Worm (Caenorhabditis elegans): ENCODE results near the gene str-106.

Gene str-106

DNA sequence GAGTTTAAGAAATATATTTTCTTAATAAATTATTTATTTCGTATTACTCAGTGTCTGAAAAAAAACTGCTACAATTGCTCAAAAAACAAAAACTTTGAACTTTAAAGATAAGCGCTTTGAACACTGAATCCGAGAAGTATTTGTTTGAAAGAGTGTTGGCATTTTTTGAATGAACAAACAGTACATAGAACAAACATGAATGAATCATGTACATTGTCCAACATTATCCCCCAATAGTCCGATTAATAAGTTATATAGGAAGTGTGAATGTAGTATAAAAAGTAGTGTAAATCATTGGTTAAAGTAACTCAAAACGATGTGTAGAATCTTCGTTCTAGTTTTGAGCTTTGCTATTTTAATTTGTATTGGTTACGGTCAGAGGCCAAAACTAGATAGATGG is 21.3 kb downstream of the str-106 start, which contains the start of gene F11A5.17:
Gene F11A5.17, plus strand, starts transcription at position 301 of the 400 bp plus-strand sequence.
- TF ChIP-seq nhr-10 (tag; optimal IDR thresholded peaks at IDR 0.05) (no peak), skn-1 (tag; optimal IDR thresholded peaks at IDR 0.05) (no peak), mdl-1 (tag; optimal IDR thresholded peaks at IDR 0.05) (no peak), mab-5 (tag; optimal IDR thresholded peaks at IDR 0.05) (no peak), ceh-16 (tag; optimal IDR thresholded peaks at IDR 0.05) (no peak), nhr-23 (tag; optimal IDR thresholded peaks at IDR 0.05) (no peak), lsy-2 (tag; optimal IDR thresholded peaks at IDR 0.05) (no peak), ama-1 (optimal IDR thresholded peaks at IDR 0.05) (no peak)

ce11 chrV:16202618-16203017 is 22.2 kb downstream of the str-106 start, which contains the start of gene F11A5.18:
Gene F11A5.18, plus strand, starts transcription at chrV:16202918.
- no peak for TF ChIP-seq gmeb-1 (tag; optimal IDR thresholded peaks at IDR 0.05)
- TF ChIP-seq sma-3 (GFP tag; optimal IDR thresholded peaks at IDR 0.05), result no peak
- no peak for TF ChIP-seq ZK546.5 (tag; optimal IDR thresholded peaks at IDR 0.05)
- TF ChIP-seq blmp-1 (tag; optimal IDR thresholded peaks at IDR 0.05; ENCODE audit: insufficient read depth), result no peak
- no peak for TF ChIP-seq lin-11 (tag; optimal IDR thresholded peaks at IDR 0.05)
- TF ChIP-seq ceh-16 (tag; optimal IDR thresholded peaks at IDR 0.05), result no peak
- no peak for TF ChIP-seq egl-27 (tag; optimal IDR thresholded peaks at IDR 0.05)
- no peak for TF ChIP-seq crh-2 (tag; optimal IDR thresholded peaks at IDR 0.05)
- TF ChIP-seq dmd-4 (tag; optimal IDR thresholded peaks at IDR 0.05), result no peak
- TF ChIP-seq mdl-1 (tag; optimal IDR thresholded peaks at IDR 0.05), result no peak
- TF ChIP-seq C34F6.9 (tag; optimal IDR thresholded peaks at IDR 0.05), result no peak

- TF ChIP-seq elt-1 (tag; optimal IDR thresholded peaks at IDR 0.05) (no peak), R02D3.7 (tag; optimal IDR thresholded peaks at IDR 0.05) (no peak), nhr-6 (tag; optimal IDR thresholded peaks at IDR 0.05) (no peak), blmp-1 (tag; optimal IDR thresholded peaks at IDR 0.05; ENCODE audit: insufficient read depth) (no peak), F13H6.1 (tag; optimal IDR thresholded peaks at IDR 0.05) (no peak), alr-1 (tag; optimal IDR thresholded peaks at IDR 0.05) (no peak), nhr-25 (tag; optimal IDR thresholded peaks at IDR 0.05) (no peak), lin-13 (GFP tag; optimal IDR thresholded peaks at IDR 0.05) (no peak), lsy-2 (tag; optimal IDR thresholded peaks at IDR 0.05) (no peak), lin-11 (tag; optimal IDR thresholded peaks at IDR 0.05) (no peak), aly-2 (tag; optimal IDR thresholded peaks at IDR 0.05) (no peak), ztf-11 (tag; optimal IDR thresholded peaks at IDR 0.05) (no peak), nhr-21 (tag; optimal IDR thresholded peaks at IDR 0.05) (no peak), sma-3 (GFP tag; optimal IDR thresholded peaks at IDR 0.05) (no peak), sem-4 (tag; optimal IDR thresholded peaks at IDR 0.05) (no peak), unc-62 (GFP tag; optimal IDR thresholded peaks at IDR 0.05) (no peak)
These were observed 24.4 kb downstream of the str-106 start, which contains the start of gene irld-26 for ce11 chrV:16204888-16205287. Gene irld-26, plus strand, starts transcription at chrV:16205188.

ce11 chrV:16209837-16210236 is 29.4 kb downstream of the str-106 start, which contains the start of gene oac-15:
Gene oac-15, minus strand, starts transcription at chrV:16209937.
- TF ChIP-seq skn-1 (tag; optimal IDR thresholded peaks at IDR 0.05) (no peak), fos-1 (tag; optimal IDR thresholded peaks at IDR 0.05) (no peak), mbf-1 (tag; optimal IDR thresholded peaks at IDR 0.05) (no peak), unc-39 (tag; optimal IDR thresholded peaks at IDR 0.05) (no peak), nhr-237 (tag; optimal IDR thresholded peaks at IDR 0.05) (no peak), ztf-4 (tag; optimal IDR thresholded peaks at IDR 0.05) (no peak), lin-13 (GFP tag; optimal IDR thresholded peaks at IDR 0.05) (no peak), alr-1 (tag; optimal IDR thresholded peaks at IDR 0.05) (no peak), ztf-1 (GFP tag; conservative IDR thresholded peaks at IDR 0.05) (no peak), crh-2 (tag; optimal IDR thresholded peaks at IDR 0.05) (no peak), ceh-16 (tag; optimal IDR thresholded peaks at IDR 0.05) (no peak), elt-1 (tag; optimal IDR thresholded peaks at IDR 0.05) (no peak), nhr-11 (tag; optimal IDR thresholded peaks at IDR 0.05) (no peak), C34F6.9 (tag; optimal IDR thresholded peaks at IDR 0.05) (no peak)

Data from whole organism, L2 larva.